Fruit fly (Drosophila melanogaster) whole organism: ENCODE measurements around the gene smp-30.

Experiments
- CG8478 ChIP-seq: fragments of >200 bp; optimal IDR thresholded peaks from 2 replicates; lab custom pipeline; 2018; ENCODE audit warnings: inconsistent platforms
- Dll ChIP-seq: fragments of >200 bp; optimal IDR thresholded peaks from 2 replicates; lab custom pipeline; 2017
- EcR ChIP-seq, 2 experiments: fragments of >200 bp; optimal IDR thresholded peaks; 2 replicates each; lab custom pipeline; 2017; ENCODE audit warnings: missing biosample characterization in 2 of 2, missing genetic modification characterization in 2 of 2, missing genetic modification reagents in 2 of 2
- pan ChIP-seq: fragments of >200 bp; optimal IDR thresholded peaks from 2 replicates; lab custom pipeline; 2017
- psq ChIP-seq: fragments of >200 bp; optimal IDR thresholded peaks from 2 replicates; lab custom pipeline; 2017
- usp ChIP-seq: fragments of >200 bp; optimal IDR thresholded peaks from 2 replicates; lab custom pipeline; 2017; ENCODE audit warnings: missing biosample characterization, missing genetic modification characterization, mixed read lengths

- TF ChIP-seq psq (no peak), usp (GFP tag; lab: Kevin White, UChicago) (no peak), EcR (GFP tag; optimal IDR thresholded peaks at IDR 0.05; lab: Kevin White, UChicago) (no peak), CG8478 (no peak), pan (lab: Kevin White, UChicago) (no peak), Dll (lab: Kevin White, UChicago) (peak; percentile 72)
These were observed 28.8 kb downstream of the smp-30 start for dm6 chr3R:14721942-14722939.
